Fruit fly (Drosophila melanogaster) whole organism, embryonic: ENCODE data around the gene slow.

Source experiments
- Abd-B ChIP-seq: fragments of 200-800 bp; sonication (Bioruptor generic); optimal IDR thresholded peaks from 2 replicates; lab custom pipeline; 2018; ENCODE audit warnings: missing biosample characterization, mild to moderate bottlenecking, missing genetic modification characterization, moderate library complexity
- Aef1 ChIP-seq: fragments of 200-800 bp; sonication (Bioruptor generic); IDR thresholded peaks from 3 replicates; pipeline ENCODE4 v1.3.6; 2022; ENCODE audit warnings: missing biosample characterization, missing genetic modification characterization
- Asciz ChIP-seq: fragments of 200-800 bp; sonication (Bioruptor generic); optimal IDR thresholded peaks from 2 replicates; lab custom pipeline; 2017; ENCODE audit warnings: missing biosample characterization, mild to moderate bottlenecking, missing genetic modification characterization, missing genetic modification reagents
- Bdp1 ChIP-seq: fragments of 200-800 bp; sonication (Bioruptor generic); optimal IDR thresholded peaks from 3 replicates; lab custom pipeline; 2016; ENCODE audit warnings: missing biosample characterization, missing genetic modification characterization
- CG10274 ChIP-seq: fragments of 200-800 bp; sonication (Bioruptor generic); optimal IDR thresholded peaks from 3 replicates; lab custom pipeline; 2017; ENCODE audit warnings: missing biosample characterization, mild to moderate bottlenecking, missing genetic modification characterization
- CG10654 ChIP-seq: fragments of 200-800 bp; sonication (Bioruptor generic); optimal IDR thresholded peaks from 2 replicates; lab custom pipeline; 2016; ENCODE audit warnings: missing biosample characterization, missing genetic modification characterization
- CG12219 ChIP-seq: fragments of 200-800 bp; sonication (Bioruptor generic); optimal IDR thresholded peaks from 3 replicates; lab custom pipeline; 2018; ENCODE audit warnings: missing biosample characterization, mild to moderate bottlenecking, missing genetic modification characterization
- CG12942 ChIP-seq: fragments of 200-800 bp; sonication (Bioruptor generic); optimal IDR thresholded peaks from 3 replicates; lab custom pipeline; 2016; ENCODE audit warnings: missing biosample characterization, missing genetic modification characterization
- CG13123 ChIP-seq: fragments of 200-800 bp; sonication (Bioruptor generic); optimal IDR thresholded peaks from 2 replicates; lab custom pipeline; 2016; ENCODE audit warnings: missing biosample characterization, missing genetic modification characterization
- CG14050 ChIP-seq: fragments of 200-800 bp; sonication (Bioruptor generic); IDR thresholded peaks from 3 replicates; pipeline ENCODE4 v1.3.6; 2022; ENCODE audit warnings: missing biosample characterization, missing genetic modification characterization
- CG14667 ChIP-seq: fragments of 200-800 bp; sonication (Bioruptor generic); IDR thresholded peaks from 2 replicates; pipeline ENCODE4 v1.3.6; 2022; ENCODE audit warnings: missing biosample characterization, missing genetic modification characterization
- CG15269 ChIP-seq: fragments of 200-800 bp; sonication (Bioruptor generic); optimal IDR thresholded peaks from 2 replicates; lab custom pipeline; 2018; ENCODE audit warnings: missing biosample characterization, mild to moderate bottlenecking, missing genetic modification characterization, moderate library complexity
- CG1529 ChIP-seq: fragments of 200-800 bp; sonication (Bioruptor generic); optimal IDR thresholded peaks from 3 replicates; lab custom pipeline; 2018; ENCODE audit warnings: missing biosample characterization, missing genetic modification characterization
- CG16863 ChIP-seq: fragments of 200-800 bp; sonication (Bioruptor generic); optimal IDR thresholded peaks from 3 replicates; lab custom pipeline; 2016; ENCODE audit warnings: missing biosample characterization, missing genetic modification characterization
- CG17361 ChIP-seq: fragments of 200-800 bp; sonication (Bioruptor generic); IDR thresholded peaks from 3 replicates; pipeline ENCODE4 v1.3.6; 2022; ENCODE audit warnings: missing biosample characterization, missing genetic modification characterization
- CG18262 ChIP-seq: fragments of 200-800 bp; optimal IDR thresholded peaks from 3 replicates; lab custom pipeline; 2019; ENCODE audit warnings: missing biosample characterization, mild to moderate bottlenecking, missing genetic modification characterization, moderate library complexity
- CG31224 ChIP-seq: fragments of 200-800 bp; sonication (Bioruptor generic); IDR thresholded peaks from 2 replicates; pipeline ENCODE4 v1.3.6; 2022; ENCODE audit warnings: missing biosample characterization, missing genetic modification characterization
- CG3163 ChIP-seq: fragments of 200-800 bp; sonication (Bioruptor generic); optimal IDR thresholded peaks from 3 replicates; lab custom pipeline; 2016; ENCODE audit warnings: missing biosample characterization, missing genetic modification characterization
- CG32772 ChIP-seq: fragments of 200-800 bp; sonication (Bioruptor generic); IDR thresholded peaks from 2 replicates; pipeline ENCODE4 v1.3.6; 2022; ENCODE audit warnings: missing biosample characterization, missing genetic modification characterization
- CG4404 ChIP-seq: fragments of 200-800 bp; sonication (Bioruptor generic); IDR thresholded peaks from 2 replicates; pipeline ENCODE4 v1.3.6; 2022; ENCODE audit warnings: missing biosample characterization, missing genetic modification characterization
- CG5180 ChIP-seq: fragments of 200-800 bp; sonication (Bioruptor generic); optimal IDR thresholded peaks from 3 replicates; lab custom pipeline; 2017; ENCODE audit warnings: missing biosample characterization, missing genetic modification characterization, mild to moderate bottlenecking, moderate library complexity, missing genetic modification reagents
- CG7357 ChIP-seq: fragments of 200-800 bp; sonication (Bioruptor generic); IDR thresholded peaks from 3 replicates; pipeline ENCODE4 v1.3.6; 2022; ENCODE audit warnings: missing biosample characterization, missing genetic modification characterization
- CG7556 ChIP-seq: fragments of 200-800 bp; sonication (Bioruptor generic); optimal IDR thresholded peaks from 2 replicates; lab custom pipeline; 2017; ENCODE audit warnings: missing biosample characterization, mild to moderate bottlenecking, missing genetic modification characterization
- CG7786 ChIP-seq: fragments of 200-800 bp; sonication (Bioruptor generic); optimal IDR thresholded peaks from 2 replicates; lab custom pipeline; 2016; ENCODE audit warnings: missing biosample characterization, missing genetic modification characterization
- CG8089 ChIP-seq: fragments of 200-800 bp; sonication (Bioruptor generic); optimal IDR thresholded peaks from 3 replicates; lab custom pipeline; 2016; ENCODE audit warnings: missing biosample characterization, missing genetic modification characterization
- CG8478 ChIP-seq: fragments of >200 bp; optimal IDR thresholded peaks from 2 replicates; lab custom pipeline; 2018
- CG8765 ChIP-seq: fragments of 200-800 bp; sonication (Bioruptor generic); IDR thresholded peaks from 2 replicates; pipeline ENCODE4 v1.3.6; 2022; ENCODE audit warnings: missing biosample characterization, missing genetic modification characterization
- D19B ChIP-seq: fragments of 200-800 bp; sonication (Bioruptor generic); optimal IDR thresholded peaks from 2 replicates; lab custom pipeline; 2017; ENCODE audit warnings: missing biosample characterization, mild to moderate bottlenecking, missing genetic modification characterization
- Dfd ChIP-seq, 2 experiments: fragments of >200 bp; optimal IDR thresholded peaks; 2 replicates each; lab custom pipeline; 2017; ENCODE audit warnings: missing biosample characterization in 2 of 2, missing genetic modification characterization in 2 of 2
- Fer2 ChIP-seq: fragments of 200-800 bp; sonication (Bioruptor generic); optimal IDR thresholded peaks from 2 replicates; lab custom pipeline; 2018; ENCODE audit warnings: missing biosample characterization, mild to moderate bottlenecking, missing genetic modification characterization, moderate library complexity
- H2.0 ChIP-seq: fragments of 200-800 bp; sonication (Bioruptor generic); IDR thresholded peaks from 2 replicates; pipeline ENCODE4 v1.3.6; 2022; ENCODE audit warnings: missing biosample characterization, missing genetic modification characterization
- HLH3B ChIP-seq: fragments of 200-800 bp; sonication (Bioruptor generic); IDR thresholded peaks from 2 replicates; pipeline ENCODE4 v1.3.6; 2022; ENCODE audit warnings: missing biosample characterization, missing genetic modification characterization
- Jarid2 ChIP-seq: fragments of 200-800 bp; sonication (Bioruptor generic); optimal IDR thresholded peaks from 3 replicates; lab custom pipeline; 2017; ENCODE audit warnings: mild to moderate bottlenecking, missing biosample characterization, missing genetic modification reagents, missing genetic modification characterization
- Lim3 ChIP-seq: fragments of 200-800 bp; sonication (Bioruptor generic); IDR thresholded peaks from 2 replicates; pipeline ENCODE4 v1.3.6; 2022; ENCODE audit warnings: missing biosample characterization, missing genetic modification characterization
- NFAT ChIP-seq: fragments of 200-800 bp; sonication (Bioruptor generic); IDR thresholded peaks from 2 replicates; pipeline ENCODE4 v1.3.6; 2022; ENCODE audit warnings: missing biosample characterization, missing genetic modification characterization
- Scr ChIP-seq: fragments of 200-800 bp; sonication (Bioruptor generic); IDR thresholded peaks from 2 replicates; pipeline ENCODE4 v1.3.6; 2022; ENCODE audit warnings: missing biosample characterization, missing genetic modification characterization; ENCODE audit not compliant: partially characterized antibody
- bigmax ChIP-seq: fragments of 200-800 bp; sonication (Bioruptor generic); optimal IDR thresholded peaks from 2 replicates; lab custom pipeline; 2018; ENCODE audit warnings: missing biosample characterization, mild to moderate bottlenecking, missing genetic modification characterization
- crc ChIP-seq: fragments of 200-800 bp; sonication (Bioruptor generic); optimal IDR thresholded peaks from 2 replicates; lab custom pipeline; 2016; ENCODE audit warnings: missing biosample characterization, missing genetic modification characterization
- exex ChIP-seq: fragments of 200-800 bp; sonication (Bioruptor generic); optimal IDR thresholded peaks from 4 replicates; lab custom pipeline; 2018; ENCODE audit warnings: missing biosample characterization, mild to moderate bottlenecking, missing genetic modification characterization, moderate library complexity
- ind ChIP-seq: fragments of 200-800 bp; sonication (Bioruptor generic); optimal IDR thresholded peaks from 3 replicates; lab custom pipeline; 2016; ENCODE audit warnings: missing biosample characterization, missing genetic modification characterization
- knrl ChIP-seq: fragments of 200-800 bp; sonication (Bioruptor generic); IDR thresholded peaks from 3 replicates; pipeline ENCODE4 v1.3.6; 2022; ENCODE audit warnings: missing biosample characterization, missing genetic modification characterization; ENCODE audit not compliant: partially characterized antibody
- lola ChIP-seq, 3 experiments: fragments of >200 bp in 2 of 3; fragments of 200-800 bp in 1 of 3; sonication (Bioruptor generic) in 1 of 3; optimal IDR thresholded peaks; 2 replicates each; lab custom pipeline; 2017 to 2019; ENCODE audit warnings: missing biosample characterization in 3 of 3, missing genetic modification characterization in 3 of 3, mild to moderate bottlenecking in 1 of 3, moderate library complexity in 1 of 3
- maf-S ChIP-seq: fragments of 200-800 bp; sonication (Bioruptor generic); optimal IDR thresholded peaks from 2 replicates; lab custom pipeline; 2016; ENCODE audit warnings: missing biosample characterization, missing genetic modification characterization
- mam ChIP-seq: fragments of 200-800 bp; sonication (Bioruptor generic); optimal IDR thresholded peaks from 3 replicates; lab custom pipeline; 2016; ENCODE audit warnings: missing biosample characterization, missing genetic modification characterization
- mld ChIP-seq: fragments of 200-800 bp; sonication (Bioruptor generic); IDR thresholded peaks from 3 replicates; pipeline ENCODE4 v1.3.6; 2022; ENCODE audit warnings: missing biosample characterization, missing genetic modification characterization; ENCODE audit not compliant: partially characterized antibody
- pb ChIP-seq: fragments of 200-800 bp; sonication (Bioruptor generic); optimal IDR thresholded peaks from 3 replicates; lab custom pipeline; 2016; ENCODE audit warnings: missing biosample characterization, missing genetic modification characterization
- scrt ChIP-seq: fragments of 200-800 bp; sonication (Bioruptor generic); optimal IDR thresholded peaks from 2 replicates; lab custom pipeline; 2018; ENCODE audit warnings: missing biosample characterization, mild to moderate bottlenecking, missing genetic modification characterization, moderate library complexity
- sim ChIP-seq: fragments of 200-800 bp; sonication (Bioruptor generic); IDR thresholded peaks from 2 replicates; pipeline ENCODE4 v1.3.6; 2022; ENCODE audit warnings: missing biosample characterization, missing genetic modification characterization
- so ChIP-seq: fragments of 200-800 bp; sonication (Bioruptor generic); IDR thresholded peaks from 3 replicates; pipeline ENCODE4 v1.3.6; 2022; ENCODE audit warnings: missing biosample characterization, missing genetic modification characterization
- stwl ChIP-seq: fragments of 200-800 bp; sonication (Bioruptor generic); optimal IDR thresholded peaks from 3 replicates; lab custom pipeline; 2018; ENCODE audit warnings: missing biosample characterization, mild to moderate bottlenecking, missing genetic modification characterization, moderate library complexity
- wdn ChIP-seq: fragments of 200-800 bp; sonication (Bioruptor generic); IDR thresholded peaks from 2 replicates; pipeline ENCODE4 v1.3.6; 2022; ENCODE audit warnings: missing biosample characterization, missing genetic modification characterization
- wor ChIP-seq: fragments of 200-800 bp; sonication (Bioruptor generic); IDR thresholded peaks from 2 replicates; pipeline ENCODE4 v1.3.6; 2022; ENCODE audit warnings: missing biosample characterization, missing genetic modification characterization

slow gene

DNA sequence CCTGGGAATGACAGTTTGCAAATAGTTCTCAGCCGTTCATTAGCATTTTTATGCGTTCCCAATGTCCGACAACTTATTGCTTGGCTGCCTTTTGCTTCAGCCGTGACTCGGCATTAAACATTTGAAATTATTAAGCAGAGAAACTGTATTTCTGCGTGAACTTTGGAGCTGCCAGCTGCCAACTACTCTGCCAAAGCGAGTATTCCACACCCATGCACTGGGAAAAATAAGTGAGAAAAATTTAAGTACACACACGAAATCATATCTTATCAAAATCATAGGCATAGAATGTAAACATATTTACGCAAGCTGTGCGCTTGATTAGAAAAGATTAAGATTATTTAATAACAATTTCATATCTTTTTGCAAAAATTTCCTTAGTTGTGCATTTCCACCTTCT is 28.7 kb downstream of the slow start (continued):
- TF ChIP-seq wdn (peak; percentile 59), stwl (tag; lab: Kevin White, UChicago) (no peak), CG12942 (GFP tag; lab: Kevin White, UChicago) (no peak), mld (GFP tag; lab: Robert Waterston, UW) (no peak), CG8478 (lab: Kevin White, UChicago) (no peak), ind (GFP tag; lab: Kevin White, UChicago) (peak; percentile 37), bigmax (GFP tag; lab: Kevin White, UChicago) (no peak), CG17361 (GFP tag; lab: Robert Waterston, UW) (no peak), CG13123 (peak; percentile 18), CG3163 (GFP tag; lab: Kevin White, UChicago) (no peak), sim (GFP tag; lab: Robert Waterston, UW) (no peak), scrt (GFP tag; lab: Kevin White, UChicago) (no peak), CG8765 (GFP tag; lab: Robert Waterston, UW) (no peak), crc (GFP tag; lab: Kevin White, UChicago) (peak; percentile 5), knrl (no peak), CG7357 (GFP tag; lab: Robert Waterston, UW) (peak; percentile 65), mam (GFP tag; lab: Kevin White, UChicago) (peak; percentile 60), CG7556 (GFP tag; lab: Kevin White, UChicago) (no peak), Fer2 (tag; lab: Kevin White, UChicago) (no peak), CG32772 (GFP tag; lab: Robert Waterston, UW) (no peak), CG31224 (GFP tag; lab: Robert Waterston, UW) (peak; percentile 49; the same call in 1 of the 2 replicates), CG10654 (GFP tag; lab: Kevin White, UChicago) (no peak), Lim3 (GFP tag; lab: Robert Waterston, UW) (0 out of 2 replicates have a peak, but pooled peaks have one; percentile 22), CG10274 (GFP tag; lab: Kevin White, UChicago) (no peak), Scr (GFP tag; lab: Robert Waterston, UW) (no peak), CG7786 (GFP tag; lab: Kevin White, UChicago) (peak; percentile 22), maf-S (GFP tag; lab: Kevin White, UChicago) (peak; percentile 3), wor (GFP tag; lab: Robert Waterston, UW) (peak; percentile 57), CG14050 (GFP tag; lab: Robert Waterston, UW) (peak; percentile 72; the same call in 2 of the 3 replicates), CG15269 (tag; lab: Kevin White, UChicago) (peak; percentile 40), CG4404 (GFP tag; lab: Robert Waterston, UW) (peak; percentile 34; the same call in 1 of the 2 replicates), Asciz (GFP tag; lab: Kevin White, UChicago) (no peak), CG8089 (GFP tag; lab: Kevin White, UChicago) (peak; percentile 4), D19B (no peak), Bdp1 (peak; percentile 3), CG14667 (no peak), HLH3B (GFP tag; lab: Robert Waterston, UW) (peak; percentile 61; the same call in 1 of the 2 replicates), Jarid2 (peak; percentile 5), Abd-B (GFP tag; lab: Kevin White, UChicago) (no peak), NFAT (GFP tag; lab: Robert Waterston, UW) (peak; percentile 70), CG1529 (GFP tag; lab: Kevin White, UChicago) (no peak), Dfd (GFP tag; optimal IDR thresholded peaks at IDR 0.05; lab: Kevin White, UChicago) (no peak), so (GFP tag; lab: Robert Waterston, UW) (peak; percentile 51; the same call in 1 of the 3 replicates), pb (GFP tag; lab: Kevin White, UChicago) (no peak), H2.0 (GFP tag; lab: Robert Waterston, UW) (peak; percentile 70), CG12219 (GFP tag; lab: Kevin White, UChicago) (no peak), exex (tag; lab: Kevin White, UChicago) (no peak), CG16863 (GFP tag; lab: Kevin White, UChicago) (no peak), Aef1 (GFP tag; lab: Robert Waterston, UW) (peak; percentile 72), lola (GFP tag; optimal IDR thresholded peaks at IDR 0.05; lab: Kevin White, UChicago) (no peak), CG5180 (GFP tag; lab: Kevin White, UChicago) (no peak), CG18262 (tag; lab: Kevin White, UChicago) (no peak)
